Worm (Caenorhabditis elegans) whole organism, early embryonic: Measurements from ENCODE around the gene Y62F5A.10.

Experiments
- B0310.2 ChIP-seq: sonication (generic microtip); optimal IDR thresholded peaks from 2 replicates; lab custom pipeline; 2016; ENCODE audit warnings: mild to moderate bottlenecking, missing genetic modification characterization, missing compliant biosample characterization
- aly-1 ChIP-seq: sonication (generic microtip); optimal IDR thresholded peaks from 2 replicates; lab custom pipeline; 2016; ENCODE audit warnings: missing genetic modification characterization, missing compliant biosample characterization
- ama-1 ChIP-seq: fragments of 150-350 bp; optimal IDR thresholded peaks from 2 replicates; lab custom pipeline; 2014
- ceh-36 ChIP-seq: sonication (generic microtip); optimal IDR thresholded peaks from 2 replicates; lab custom pipeline; 2016; ENCODE audit warnings: missing genetic modification characterization, inconsistent platforms, missing compliant biosample characterization
- ets-7 ChIP-seq: sonication (generic microtip); optimal IDR thresholded peaks from 2 replicates; lab custom pipeline; 2016; ENCODE audit warnings: missing genotype, missing genetic modification characterization, missing compliant biosample characterization
- flt-1 ChIP-seq: fragments of 200-800 bp; sonication (Bioruptor generic); IDR thresholded peaks from 2 replicates; pipeline ENCODE4 v1.3.6; 2022; ENCODE audit warnings: missing genetic modification characterization, missing compliant biosample characterization
- hnd-1 ChIP-seq: sonication (generic microtip); optimal IDR thresholded peaks from 2 replicates; lab custom pipeline; 2016; ENCODE audit warnings: missing genetic modification characterization, missing compliant biosample characterization
- sea-1 ChIP-seq: fragments of 200-800 bp; sonication (Bioruptor generic); conservative IDR thresholded peaks from 2 replicates; pipeline ENCODE4 v1.3.6; 2022; ENCODE audit warnings: missing genetic modification characterization, missing compliant biosample characterization
- tbx-11 ChIP-seq: fragments of 200-800 bp; sonication (Bioruptor generic); IDR thresholded peaks from 2 replicates; pipeline ENCODE4 v1.3.6; 2022; ENCODE audit warnings: missing genetic modification characterization, missing compliant biosample characterization
- tra-4 ChIP-seq: sonication (generic microtip); optimal IDR thresholded peaks from 2 replicates; lab custom pipeline; 2017; ENCODE audit warnings: missing genetic modification characterization, missing compliant biosample characterization

ce11 chrII:11547254-11547687 lies 25.9 kb downstream of the Y62F5A.10 start, which contains the start of gene F54D5.7:
- TF ChIP-seq ama-1: peak; percentile 77
- TF ChIP-seq aly-1: no peak
- TF ChIP-seq hnd-1: no peak
- TF ChIP-seq sea-1 (GFP tag; lab: Robert Waterston, UW): 0 out of 2 replicates have a peak, but pooled peaks have one; percentile 66
- no peak for TF ChIP-seq tra-4 (tag; lab: Kevin White, UChicago)
- TF ChIP-seq B0310.2: no peak
- no peak for TF ChIP-seq ceh-36
- TF ChIP-seq tbx-11: no peak
- no peak for TF ChIP-seq flt-1 (GFP tag; lab: Robert Waterston, UW)
- no peak for TF ChIP-seq ets-7 (tag; lab: Kevin White, UChicago)
